Fruit fly (Drosophila melanogaster) whole organism, embryonic: ENCODE results near the gene NANS.
"Not testable (repeated sequence)": the region's sequence is repeated elsewhere in the genome, so short reads cannot be mapped to it uniquely, and the experiment has no call there.

Experiments used
- CG10321 ChIP-seq: fragments of 200-800 bp; sonication (Bioruptor generic); IDR thresholded peaks from 2 replicates; pipeline ENCODE4 v1.3.6; 2022; ENCODE audit warnings: missing biosample characterization, missing genetic modification characterization
- CG10431 ChIP-seq: fragments of 200-800 bp; sonication (Bioruptor generic); optimal IDR thresholded peaks from 3 replicates; lab custom pipeline; 2018; ENCODE audit warnings: missing biosample characterization, mild to moderate bottlenecking, missing genetic modification characterization
- CG11085 ChIP-seq: fragments of 200-800 bp; sonication (Bioruptor generic); IDR thresholded peaks from 2 replicates; pipeline ENCODE4 v1.3.6; 2022; ENCODE audit warnings: missing biosample characterization, missing genetic modification characterization
- CG11560 ChIP-seq: fragments of 200-800 bp; sonication (Bioruptor generic); IDR thresholded peaks from 3 replicates; pipeline ENCODE4 v1.3.6; 2022; ENCODE audit warnings: missing biosample characterization, missing genetic modification characterization
- CG12299 ChIP-seq: fragments of 200-800 bp; sonication (Bioruptor generic); optimal IDR thresholded peaks from 2 replicates; lab custom pipeline; 2018; ENCODE audit warnings: missing biosample characterization, mild to moderate bottlenecking, missing genetic modification characterization
- CG14710 ChIP-seq: fragments of 200-800 bp; sonication (Bioruptor generic); optimal IDR thresholded peaks from 3 replicates; lab custom pipeline; 2019; ENCODE audit warnings: missing biosample characterization, mild to moderate bottlenecking, missing genetic modification characterization, moderate library complexity
- CG1602 ChIP-seq: fragments of 200-800 bp; sonication (Bioruptor generic); optimal IDR thresholded peaks from 3 replicates; lab custom pipeline; 2016; ENCODE audit warnings: missing biosample characterization, missing genetic modification characterization
- CG17186 ChIP-seq: fragments of 200-800 bp; sonication (Bioruptor generic); optimal IDR thresholded peaks from 3 replicates; lab custom pipeline; 2017; ENCODE audit warnings: missing biosample characterization, missing genetic modification reagents, missing genetic modification characterization
- CG17385 ChIP-seq: fragments of 200-800 bp; sonication (Bioruptor generic); optimal IDR thresholded peaks from 3 replicates; lab custom pipeline; 2018; ENCODE audit warnings: missing biosample characterization, mild to moderate bottlenecking, missing genetic modification characterization
- CG17829 ChIP-seq: fragments of 200-800 bp; optimal IDR thresholded peaks from 2 replicates; lab custom pipeline; 2019; ENCODE audit warnings: missing biosample characterization, mild to moderate bottlenecking, missing genetic modification characterization, moderate library complexity
- CG2120 ChIP-seq: fragments of 200-800 bp; sonication (Bioruptor generic); optimal IDR thresholded peaks from 3 replicates; lab custom pipeline; 2016; ENCODE audit warnings: missing biosample characterization, missing genetic modification characterization
- CG2129 ChIP-seq: fragments of 200-800 bp; sonication (Bioruptor generic); IDR thresholded peaks from 2 replicates; pipeline ENCODE4 v1.3.6; 2022; ENCODE audit warnings: missing biosample characterization, missing genetic modification characterization; ENCODE audit not compliant: partially characterized antibody
- CG30020 ChIP-seq: fragments of 200-800 bp; optimal IDR thresholded peaks from 2 replicates; lab custom pipeline; 2019; ENCODE audit warnings: missing biosample characterization, mild to moderate bottlenecking, missing genetic modification characterization, moderate library complexity
- CG34376 ChIP-seq: fragments of 200-800 bp; sonication (Bioruptor generic); optimal IDR thresholded peaks from 2 replicates; lab custom pipeline; 2018; ENCODE audit warnings: missing biosample characterization, mild to moderate bottlenecking, missing genetic modification characterization
- CG6791 ChIP-seq: fragments of 200-800 bp; sonication (Bioruptor generic); IDR thresholded peaks from 3 replicates; pipeline ENCODE4 v1.3.6; 2022; ENCODE audit warnings: missing biosample characterization, missing genetic modification characterization; ENCODE audit not compliant: partially characterized antibody
- CG8924 ChIP-seq: fragments of 200-800 bp; optimal IDR thresholded peaks from 3 replicates; lab custom pipeline; 2019; ENCODE audit warnings: missing biosample characterization, mild to moderate bottlenecking, missing genetic modification characterization, moderate library complexity
- CG9797 ChIP-seq: fragments of 200-800 bp; sonication (Bioruptor generic); optimal IDR thresholded peaks from 3 replicates; lab custom pipeline; 2018; ENCODE audit warnings: missing biosample characterization, mild to moderate bottlenecking, missing genetic modification characterization
- Dp ChIP-seq: fragments of 200-800 bp; sonication (Bioruptor generic); optimal IDR thresholded peaks from 2 replicates; lab custom pipeline; 2018; ENCODE audit warnings: missing biosample characterization, mild to moderate bottlenecking, missing genetic modification characterization, moderate library complexity
- Fer1 ChIP-seq: fragments of 200-800 bp; sonication (Bioruptor generic); optimal IDR thresholded peaks from 2 replicates; lab custom pipeline; 2017; ENCODE audit warnings: missing biosample characterization, mild to moderate bottlenecking, missing genetic modification characterization
- HmgZ ChIP-seq: fragments of 200-800 bp; sonication (Bioruptor generic); optimal IDR thresholded peaks from 2 replicates; lab custom pipeline; 2018; ENCODE audit warnings: missing biosample characterization, mild to moderate bottlenecking, missing genetic modification characterization
- MESR4 ChIP-seq: fragments of 200-800 bp; sonication (Bioruptor generic); optimal IDR thresholded peaks from 2 replicates; lab custom pipeline; 2018; ENCODE audit warnings: missing biosample characterization, mild to moderate bottlenecking, missing genetic modification characterization, moderate library complexity
- Med ChIP-seq: fragments of 200-800 bp; sonication (Bioruptor generic); peaks from one replicate; lab custom pipeline; 2016; ENCODE audit warnings: missing biosample characterization, missing genetic modification characterization, mild to moderate bottlenecking, inconsistent platforms, moderate library complexity
- ab ChIP-seq: fragments of 200-800 bp; sonication (Bioruptor generic); optimal IDR thresholded peaks from 2 replicates; lab custom pipeline; 2016; ENCODE audit warnings: missing biosample characterization, missing genetic modification characterization
- bbx ChIP-seq: fragments of 200-800 bp; sonication (Bioruptor generic); IDR thresholded peaks from 2 replicates; pipeline ENCODE4 v1.3.6; 2022; ENCODE audit warnings: missing biosample characterization, missing genetic modification characterization; ENCODE audit not compliant: partially characterized antibody
- dmrt99B ChIP-seq: fragments of 200-800 bp; sonication (Bioruptor generic); optimal IDR thresholded peaks from 2 replicates; lab custom pipeline; 2018; ENCODE audit warnings: missing biosample characterization, mild to moderate bottlenecking, missing genetic modification characterization, moderate library complexity
- kah ChIP-seq: fragments of 200-800 bp; sonication (Bioruptor generic); optimal IDR thresholded peaks from 2 replicates; lab custom pipeline; 2018; ENCODE audit warnings: missing biosample characterization, mild to moderate bottlenecking, missing genetic modification characterization
- mirr ChIP-seq: fragments of 200-800 bp; sonication (Bioruptor generic); optimal IDR thresholded peaks from 3 replicates; lab custom pipeline; 2018; ENCODE audit warnings: missing biosample characterization, mild to moderate bottlenecking, missing genetic modification characterization
- nau ChIP-seq: fragments of 200-800 bp; sonication (Bioruptor generic); optimal IDR thresholded peaks from 3 replicates; lab custom pipeline; 2017; ENCODE audit warnings: missing biosample characterization, mild to moderate bottlenecking, missing genetic modification characterization, missing genetic modification reagents
- nmo ChIP-seq: fragments of 200-800 bp; sonication (Bioruptor generic); optimal IDR thresholded peaks from 2 replicates; lab custom pipeline; 2018; ENCODE audit warnings: missing biosample characterization, mild to moderate bottlenecking, missing genetic modification characterization, moderate library complexity
- odd ChIP-seq: fragments of 200-800 bp; sonication (Bioruptor generic); optimal IDR thresholded peaks from 2 replicates; lab custom pipeline; 2017; ENCODE audit warnings: missing biosample characterization, mild to moderate bottlenecking, missing genetic modification characterization
- pros ChIP-seq: fragments of 200-800 bp; sonication (Bioruptor generic); optimal IDR thresholded peaks from 3 replicates; lab custom pipeline; 2019; ENCODE audit warnings: missing biosample characterization, mild to moderate bottlenecking, missing genetic modification characterization, moderate library complexity
- sens ChIP-seq: fragments of 200-800 bp; sonication (Bioruptor generic); peaks from one replicate; lab custom pipeline; 2016; ENCODE audit warnings: missing biosample characterization, missing genetic modification characterization
- tll ChIP-seq, 2 experiments: fragments of 200-800 bp in 1 of 2; fragments of >200 bp in 1 of 2; sonication (Bioruptor generic) in 1 of 2; optimal IDR thresholded peaks; 2 replicates each; lab custom pipeline; 2017 to 2019; ENCODE audit warnings: missing biosample characterization in 2 of 2, missing genetic modification characterization in 2 of 2, mild to moderate bottlenecking in 1 of 2, moderate library complexity in 1 of 2
- trem ChIP-seq: fragments of 200-800 bp; optimal IDR thresholded peaks from 3 replicates; lab custom pipeline; 2019; ENCODE audit warnings: missing biosample characterization, mild to moderate bottlenecking, missing genetic modification characterization, moderate library complexity
- unc-4 ChIP-seq: fragments of 200-800 bp; sonication (Bioruptor generic); IDR thresholded peaks from 2 replicates; pipeline ENCODE4 v1.3.6; 2022; ENCODE audit warnings: missing biosample characterization, missing genetic modification characterization; ENCODE audit not compliant: partially characterized antibody
- zen ChIP-seq: fragments of 200-800 bp; sonication (Bioruptor generic); optimal IDR thresholded peaks from 3 replicates; lab custom pipeline; 2018; ENCODE audit warnings: missing biosample characterization, mild to moderate bottlenecking, missing genetic modification characterization, moderate library complexity

The NANS gene

dm6 chr3R:12459879-12460522 is 33.6 kb downstream of the NANS start, which contains the start of the genes CG5961 and Polr3C (continued):
- TF ChIP-seq dmrt99B (tag; lab: Kevin White, UChicago) (no peak), nau (GFP tag; lab: Kevin White, UChicago) (no peak), CG6791 (0 out of 3 replicates have a peak, but pooled peaks have one; percentile 19), CG14710 (tag; lab: Kevin White, UChicago) (peak; percentile 56), kah (GFP tag; lab: Kevin White, UChicago) (peak; percentile 67), CG9797 (GFP tag; lab: Kevin White, UChicago) (peak; percentile 62), CG17186 (GFP tag; lab: Kevin White, UChicago) (peak; percentile 26), CG10321 (GFP tag; lab: Robert Waterston, UW) (no peak), unc-4 (GFP tag; lab: Robert Waterston, UW) (peak; percentile 43; the same call in 1 of the 2 replicates), CG17385 (GFP tag; lab: Kevin White, UChicago) (no peak), CG11085 (GFP tag; lab: Robert Waterston, UW) (no peak), CG17829 (tag; lab: Kevin White, UChicago) (peak; percentile 10), CG34376 (GFP tag; lab: Kevin White, UChicago) (peak; percentile 24), Med (GFP tag; lab: Kevin White, UChicago) (peak; percentile 74), CG30020 (tag; lab: Kevin White, UChicago) (peak; percentile 13), bbx (GFP tag; lab: Robert Waterston, UW) (0 out of 2 replicates have a peak, but pooled peaks have one; percentile 31), CG2120 (GFP tag; lab: Kevin White, UChicago) (peak; percentile 10), CG1602 (GFP tag; lab: Kevin White, UChicago) (no peak), nmo (GFP tag; lab: Kevin White, UChicago) (peak; percentile 42), CG12299 (tag; lab: Kevin White, UChicago) (no peak), CG8924 (peak; percentile 15), sens (peak; percentile 27), Dp (peak; percentile 71), tll (GFP tag; optimal IDR thresholded peaks at IDR 0.05; lab: Kevin White, UChicago) (peak in 1 of 2 experiments; percentile 65), CG10431 (GFP tag; lab: Kevin White, UChicago) (no peak), CG11560 (tag; lab: Robert Waterston, UW) (peak; percentile 95), MESR4 (GFP tag; lab: Kevin White, UChicago) (peak; percentile 71), pros (GFP tag; lab: Kevin White, UChicago) (peak; percentile 14), Fer1 (GFP tag; lab: Kevin White, UChicago) (peak; percentile 27), odd (GFP tag; lab: Kevin White, UChicago) (no peak), HmgZ (tag; lab: Kevin White, UChicago) (peak; percentile 24), CG2129 (GFP tag; lab: Robert Waterston, UW) (0 out of 2 replicates have a peak, but pooled peaks have one; percentile 25), zen (peak; percentile 11), trem (tag; lab: Kevin White, UChicago) (peak; percentile 61)

- not testable (repeated sequence) for TF ChIP-seq zen; mirr (GFP tag; lab: Kevin White, UChicago); ab (GFP tag; lab: Kevin White, UChicago)
- TF ChIP-seq, all 482 proteins: peak for 0; not testable (repeated sequence) for 482
Observed at dm6 chr3R:12465198-12465597, 38.8 kb downstream of the NANS start, which contains the start of gene CG5608. CG5608 (minus strand) TSS chr3R:12465298.
